Worm (Caenorhabditis elegans) whole organism, early embryonic: ENCODE results near the gene klp-17.

Experiments used
- B0310.2 ChIP-seq: sonication (generic microtip); optimal IDR thresholded peaks from 2 replicates; lab custom pipeline; 2016; ENCODE audit warnings: mild to moderate bottlenecking, missing genetic modification characterization, missing compliant biosample characterization
- ama-1 ChIP-seq: fragments of 150-350 bp; optimal IDR thresholded peaks from 2 replicates; lab custom pipeline; 2014
- ceh-36 ChIP-seq: sonication (generic microtip); optimal IDR thresholded peaks from 2 replicates; lab custom pipeline; 2016; ENCODE audit warnings: missing genetic modification characterization, inconsistent platforms, missing compliant biosample characterization
- ets-7 ChIP-seq: sonication (generic microtip); optimal IDR thresholded peaks from 2 replicates; lab custom pipeline; 2016; ENCODE audit warnings: missing genotype, missing genetic modification characterization, missing compliant biosample characterization
- flt-1 ChIP-seq: fragments of 200-800 bp; sonication (Bioruptor generic); IDR thresholded peaks from 2 replicates; pipeline ENCODE4 v1.3.6; 2022; ENCODE audit warnings: missing genetic modification characterization, missing compliant biosample characterization
- hmbx-1 ChIP-seq: sonication (generic microtip); optimal IDR thresholded peaks from 2 replicates; lab custom pipeline; 2016; ENCODE audit warnings: mild to moderate bottlenecking, missing genetic modification characterization, missing compliant biosample characterization
- hnd-1 ChIP-seq: sonication (generic microtip); optimal IDR thresholded peaks from 2 replicates; lab custom pipeline; 2016; ENCODE audit warnings: missing genetic modification characterization, missing compliant biosample characterization
- sea-1 ChIP-seq: fragments of 200-800 bp; sonication (Bioruptor generic); conservative IDR thresholded peaks from 2 replicates; pipeline ENCODE4 v1.3.6; 2022; ENCODE audit warnings: missing genetic modification characterization, missing compliant biosample characterization
- tbx-11 ChIP-seq: fragments of 200-800 bp; sonication (Bioruptor generic); IDR thresholded peaks from 2 replicates; pipeline ENCODE4 v1.3.6; 2022; ENCODE audit warnings: missing genetic modification characterization, missing compliant biosample characterization
- tra-4 ChIP-seq: sonication (generic microtip); optimal IDR thresholded peaks from 2 replicates; lab custom pipeline; 2017; ENCODE audit warnings: missing genetic modification characterization, missing compliant biosample characterization

DNA sequence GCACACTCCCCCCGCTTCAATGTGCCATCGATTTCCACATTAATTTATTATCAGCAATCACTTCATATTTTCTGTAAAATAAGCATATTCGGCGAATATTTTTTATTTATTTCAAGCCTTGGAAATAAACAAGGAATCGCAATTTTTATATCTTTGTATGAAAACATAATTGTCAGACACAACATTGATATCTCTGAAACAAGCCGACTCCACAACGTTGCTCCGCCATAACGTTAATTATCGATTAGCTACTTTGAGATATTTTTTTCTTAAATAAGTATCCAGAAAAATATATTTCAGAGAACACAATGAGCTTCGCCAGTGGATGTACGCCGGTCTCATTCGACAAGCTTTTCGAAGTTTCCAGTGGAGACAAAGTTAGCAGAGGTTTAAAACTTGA is 23.6 kb downstream of the klp-17 start, which contains the start of gene adbp-1:
- TF ChIP-seq ceh-36 (no peak), tbx-11 (GFP tag; lab: Robert Waterston, UW) (no peak), ama-1 (lab: Kevin White, UChicago) (no peak), sea-1 (GFP tag; lab: Robert Waterston, UW) (no peak), B0310.2 (tag; lab: Kevin White, UChicago) (no peak), ets-7 (no peak), tra-4 (tag; lab: Kevin White, UChicago) (no peak), hnd-1 (no peak), flt-1 (GFP tag; lab: Robert Waterston, UW) (no peak), hmbx-1 (no peak)
